Fruit fly (Drosophila melanogaster) whole organism, pupa: ENCODE results near the gene Tsen2.

Experiments used
- CG10348 ChIP-seq: fragments of 200-800 bp; sonication (Bioruptor generic); IDR thresholded peaks from 2 replicates; pipeline ENCODE4 v1.3.6; 2022; ENCODE audit warnings: missing biosample characterization, missing genetic modification characterization
- CG12605 ChIP-seq: fragments of 200-800 bp; sonication (Bioruptor generic); IDR thresholded peaks from 2 replicates; pipeline ENCODE4 v1.3.6; 2022; ENCODE audit warnings: missing biosample characterization, missing genetic modification characterization
- CG13204 ChIP-seq: fragments of 200-800 bp; sonication (Bioruptor generic); optimal IDR thresholded peaks from 2 replicates; lab custom pipeline; 2018; ENCODE audit warnings: missing biosample characterization, mild to moderate bottlenecking, missing genetic modification characterization, moderate library complexity
- CG14655 ChIP-seq: fragments of 200-800 bp; sonication (Bioruptor generic); optimal IDR thresholded peaks from 3 replicates; lab custom pipeline; 2017; ENCODE audit warnings: mild to moderate bottlenecking, missing biosample characterization, missing genetic modification reagents, missing genetic modification characterization
- CG15710 ChIP-seq: fragments of 200-800 bp; sonication (Bioruptor generic); optimal IDR thresholded peaks from 2 replicates; lab custom pipeline; 2018; ENCODE audit warnings: missing biosample characterization, mild to moderate bottlenecking, missing genetic modification characterization, moderate library complexity
- CG17806 ChIP-seq: fragments of 200-800 bp; sonication (Bioruptor generic); optimal IDR thresholded peaks from 2 replicates; lab custom pipeline; 2018; ENCODE audit warnings: missing biosample characterization, mild to moderate bottlenecking, missing genetic modification characterization, moderate library complexity
- CG32121 ChIP-seq: fragments of 200-800 bp; sonication (Bioruptor generic); IDR thresholded peaks from 2 replicates; pipeline ENCODE4 v1.3.6; 2022; ENCODE audit warnings: missing biosample characterization, missing genetic modification characterization
- CG34367 ChIP-seq: fragments of 200-800 bp; sonication (Bioruptor generic); optimal IDR thresholded peaks from 2 replicates; lab custom pipeline; 2018; ENCODE audit warnings: missing biosample characterization, mild to moderate bottlenecking, missing genetic modification characterization
- CG4496 ChIP-seq: fragments of 200-800 bp; sonication (Bioruptor generic); IDR thresholded peaks from 3 replicates; pipeline ENCODE4 v1.3.6; 2022; ENCODE audit warnings: missing biosample characterization, missing genetic modification characterization
- CG8159 ChIP-seq: fragments of 200-800 bp; sonication (Bioruptor generic); optimal IDR thresholded peaks from 3 replicates; lab custom pipeline; 2018; ENCODE audit warnings: missing biosample characterization, mild to moderate bottlenecking, missing genetic modification characterization, moderate library complexity
- CG8301 ChIP-seq: fragments of 200-800 bp; sonication (Bioruptor generic); optimal IDR thresholded peaks from 2 replicates; lab custom pipeline; 2018; ENCODE audit warnings: missing biosample characterization, mild to moderate bottlenecking, missing genetic modification characterization
- CG9948 ChIP-seq: fragments of 200-800 bp; sonication (Bioruptor generic); optimal IDR thresholded peaks from 2 replicates; lab custom pipeline; 2018; ENCODE audit warnings: missing biosample characterization, mild to moderate bottlenecking, missing genetic modification characterization, moderate library complexity
- D1 ChIP-seq: fragments of 200-800 bp; sonication (Bioruptor generic); optimal IDR thresholded peaks from 2 replicates; lab custom pipeline; 2018; ENCODE audit warnings: missing biosample characterization, mild to moderate bottlenecking, missing genetic modification characterization, moderate library complexity
- EcR ChIP-seq: fragments of 200-800 bp; sonication (Bioruptor generic); optimal IDR thresholded peaks from 3 replicates; lab custom pipeline; 2019; ENCODE audit warnings: missing biosample characterization, missing genetic modification characterization, mild to moderate bottlenecking, moderate library complexity, missing genetic modification reagents
- Ets98B ChIP-seq: fragments of 200-800 bp; sonication (Bioruptor generic); IDR thresholded peaks from 2 replicates; pipeline ENCODE4 v1.3.6; 2022; ENCODE audit warnings: missing biosample characterization, missing genetic modification characterization
- Pif1A ChIP-seq: fragments of 200-800 bp; sonication (Bioruptor generic); optimal IDR thresholded peaks from 3 replicates; lab custom pipeline; 2016; ENCODE audit warnings: missing biosample characterization, missing genetic modification characterization
- Pif1B ChIP-seq: fragments of 200-800 bp; sonication (Bioruptor generic); optimal IDR thresholded peaks from 3 replicates; lab custom pipeline; 2016; ENCODE audit warnings: missing biosample characterization, missing genetic modification characterization
- Snoo ChIP-seq: fragments of 200-800 bp; sonication (Bioruptor generic); optimal IDR thresholded peaks from 3 replicates; lab custom pipeline; 2017; ENCODE audit warnings: missing biosample characterization, mild to moderate bottlenecking, missing genetic modification characterization, inconsistent platforms
- fd96Ca ChIP-seq: fragments of 200-800 bp; sonication (Bioruptor generic); IDR thresholded peaks from 3 replicates; pipeline ENCODE4 v1.3.6; 2022; ENCODE audit warnings: missing biosample characterization, missing genetic modification characterization
- gl ChIP-seq: fragments of 200-800 bp; sonication (Bioruptor generic); optimal IDR thresholded peaks from 2 replicates; lab custom pipeline; 2018; ENCODE audit warnings: missing biosample characterization, mild to moderate bottlenecking, missing genetic modification characterization
- rn ChIP-seq: fragments of 200-800 bp; sonication (Bioruptor generic); IDR thresholded peaks from 2 replicates; pipeline ENCODE4 v1.3.6; 2022; ENCODE audit warnings: missing biosample characterization, missing genetic modification characterization

The Tsen2 gene

DNA sequence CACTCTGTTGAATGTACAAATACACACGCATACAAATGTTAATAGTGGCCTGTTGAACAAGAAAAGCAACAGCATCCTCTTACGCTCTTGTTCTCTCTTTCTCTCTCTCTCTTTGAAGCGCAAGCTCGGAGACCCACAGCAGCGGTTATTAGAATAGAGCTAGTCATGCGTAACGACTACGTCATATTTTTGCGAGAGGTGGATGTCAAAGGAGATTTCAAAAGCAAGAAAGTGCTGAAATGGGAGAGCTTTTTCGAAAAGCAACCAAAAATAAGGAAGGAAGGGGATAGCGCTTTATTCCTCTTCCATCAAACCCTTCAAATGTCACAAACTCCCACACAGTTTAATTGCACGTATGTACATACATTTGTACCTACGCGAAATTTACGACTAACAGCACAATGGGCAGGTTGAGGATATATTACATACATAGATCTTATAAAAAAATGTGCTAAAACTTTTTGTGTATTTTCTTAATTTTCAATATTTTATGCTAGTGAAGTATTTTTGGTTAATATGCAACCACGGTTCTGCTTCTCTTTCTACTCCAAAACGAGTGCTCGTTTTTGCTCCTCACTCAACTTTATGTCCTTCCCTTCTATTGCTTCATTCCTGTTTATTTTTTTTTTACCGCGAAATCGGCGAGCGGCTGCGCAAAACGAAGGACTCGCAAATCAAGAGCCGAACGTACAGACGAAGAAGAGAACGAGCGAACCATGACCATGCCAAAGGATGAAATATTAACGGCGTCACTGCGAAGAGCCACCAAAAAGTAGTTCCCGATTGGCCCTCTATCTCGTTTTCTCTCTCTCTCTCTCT is 39.6 kb upstream of the Tsen2 start:
- peak; percentile 34 for TF ChIP-seq Snoo
- peak; percentile 57 for TF ChIP-seq CG15710 (tag; lab: Kevin White, UChicago)
- peak; percentile 55 for TF ChIP-seq CG9948
- TF ChIP-seq CG14655 (GFP tag; lab: Kevin White, UChicago), result peak; percentile 44
- TF ChIP-seq CG12605, result no peak; the same call in 1 of the 2 replicates
- TF ChIP-seq Pif1A (GFP tag; lab: Kevin White, UChicago), result peak; percentile 61
- no peak for TF ChIP-seq CG4496 (GFP tag; lab: Robert Waterston, UW)
- TF ChIP-seq CG10348 (GFP tag; lab: Robert Waterston, UW), result no peak
- peak; percentile 20 for TF ChIP-seq CG8159
- TF ChIP-seq CG8301, result peak; percentile 22
- no peak for TF ChIP-seq CG13204 (GFP tag; lab: Kevin White, UChicago)
- no peak for TF ChIP-seq CG17806 (tag; lab: Kevin White, UChicago)
- 0 out of 3 replicates have a peak, but pooled peaks have one; percentile 59 for TF ChIP-seq fd96Ca (GFP tag; lab: Robert Waterston, UW)
- peak; percentile 38 for TF ChIP-seq CG34367 (tag; lab: Kevin White, UChicago)
- TF ChIP-seq Pif1B (GFP tag; lab: Kevin White, UChicago), result peak; percentile 8
- no peak for TF ChIP-seq Ets98B (GFP tag; lab: Robert Waterston, UW)

DNA sequence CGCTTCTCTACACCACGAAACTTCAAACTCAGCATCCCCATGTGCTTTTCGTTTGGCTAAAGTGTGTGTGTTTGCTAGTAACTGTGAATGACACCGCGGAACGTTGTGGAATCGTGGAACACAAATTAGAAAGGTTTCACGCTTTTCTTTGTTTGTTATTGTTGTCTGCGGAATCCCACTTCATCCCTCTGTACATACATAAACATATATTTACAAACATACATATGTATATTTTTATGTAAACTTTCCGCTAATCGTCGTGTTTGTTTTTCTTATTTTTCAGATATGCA is 39.0 kb upstream of the Tsen2 start:
- TF ChIP-seq CG14655 (GFP tag; lab: Kevin White, UChicago) (no peak), gl (tag; lab: Kevin White, UChicago) (no peak), EcR (GFP tag; lab: Kevin White, UChicago) (no peak), CG8301 (no peak), CG34367 (tag; lab: Kevin White, UChicago) (no peak), D1 (tag; lab: Kevin White, UChicago) (no peak), Pif1A (GFP tag; lab: Kevin White, UChicago) (no peak), CG9948 (no peak), Pif1B (GFP tag; lab: Kevin White, UChicago) (no peak), CG10348 (GFP tag; lab: Robert Waterston, UW) (no peak), fd96Ca (GFP tag; lab: Robert Waterston, UW) (no peak), Snoo (no peak), CG8159 (no peak), CG32121 (GFP tag; lab: Robert Waterston, UW) (no peak), CG13204 (GFP tag; lab: Kevin White, UChicago) (no peak), CG15710 (tag; lab: Kevin White, UChicago) (no peak), CG17806 (tag; lab: Kevin White, UChicago) (no peak), rn (no peak), CG12605 (no peak), CG4496 (GFP tag; lab: Robert Waterston, UW) (no peak)

- no peak for TF ChIP-seq CG8159
- TF ChIP-seq CG13204 (GFP tag; lab: Kevin White, UChicago), result no peak
- no peak for TF ChIP-seq CG32121 (GFP tag; lab: Robert Waterston, UW)
- TF ChIP-seq Pif1A (GFP tag; lab: Kevin White, UChicago), result no peak
- TF ChIP-seq Pif1B (GFP tag; lab: Kevin White, UChicago), result no peak
- no peak for TF ChIP-seq CG14655 (GFP tag; lab: Kevin White, UChicago)
- TF ChIP-seq EcR (GFP tag; lab: Kevin White, UChicago), result no peak
- TF ChIP-seq Ets98B (GFP tag; lab: Robert Waterston, UW), result no peak
- no peak for TF ChIP-seq gl (tag; lab: Kevin White, UChicago)
- no peak for TF ChIP-seq CG12605
- no peak for TF ChIP-seq CG10348 (GFP tag; lab: Robert Waterston, UW)
- TF ChIP-seq rn, result no peak
- TF ChIP-seq CG8301, result no peak
- TF ChIP-seq CG9948, result no peak
Measured at dm6 chr2L:16703008-16703510, 26.5 kb upstream of the Tsen2 start.

dm6 chr2L:16703753-16704152 is 25.8 kb upstream of the Tsen2 start:
- no peak for TF ChIP-seq CG8159
- TF ChIP-seq Ets98B (GFP tag; lab: Robert Waterston, UW), result no peak
- no peak for TF ChIP-seq CG8301
- TF ChIP-seq CG15710 (tag; lab: Kevin White, UChicago), result peak; percentile 50
- TF ChIP-seq CG14655 (GFP tag; lab: Kevin White, UChicago), result no peak
- no peak for TF ChIP-seq EcR (GFP tag; lab: Kevin White, UChicago)
- TF ChIP-seq CG12605, result no peak
- peak; percentile 37 for TF ChIP-seq Snoo
- no peak for TF ChIP-seq CG10348 (GFP tag; lab: Robert Waterston, UW)
- no peak for TF ChIP-seq CG9948
- no peak for TF ChIP-seq CG32121 (GFP tag; lab: Robert Waterston, UW)
- peak; percentile 43 for TF ChIP-seq Pif1B (GFP tag; lab: Kevin White, UChicago)
- peak; percentile 60 for TF ChIP-seq Pif1A (GFP tag; lab: Kevin White, UChicago)
- no peak for TF ChIP-seq CG13204 (GFP tag; lab: Kevin White, UChicago)
- TF ChIP-seq fd96Ca (GFP tag; lab: Robert Waterston, UW), result no peak

- TF ChIP-seq rn, result no peak
- no peak for TF ChIP-seq CG10348 (GFP tag; lab: Robert Waterston, UW)
- TF ChIP-seq CG13204 (GFP tag; lab: Kevin White, UChicago), result no peak
- no peak for TF ChIP-seq Pif1B (GFP tag; lab: Kevin White, UChicago)
- TF ChIP-seq Snoo, result no peak
- TF ChIP-seq CG17806 (tag; lab: Kevin White, UChicago), result no peak
- no peak for TF ChIP-seq D1 (tag; lab: Kevin White, UChicago)
- TF ChIP-seq CG8159, result no peak
- no peak for TF ChIP-seq CG4496 (GFP tag; lab: Robert Waterston, UW)
- no peak for TF ChIP-seq CG32121 (GFP tag; lab: Robert Waterston, UW)
- TF ChIP-seq, all 21 proteins: peak for 0
Measured at dm6 chr2L:16706882-16707775, 22.4 kb upstream of the Tsen2 start.
